Worm (Caenorhabditis elegans): ENCODE results near the gene fozi-1.

The fozi-1 gene

DNA sequence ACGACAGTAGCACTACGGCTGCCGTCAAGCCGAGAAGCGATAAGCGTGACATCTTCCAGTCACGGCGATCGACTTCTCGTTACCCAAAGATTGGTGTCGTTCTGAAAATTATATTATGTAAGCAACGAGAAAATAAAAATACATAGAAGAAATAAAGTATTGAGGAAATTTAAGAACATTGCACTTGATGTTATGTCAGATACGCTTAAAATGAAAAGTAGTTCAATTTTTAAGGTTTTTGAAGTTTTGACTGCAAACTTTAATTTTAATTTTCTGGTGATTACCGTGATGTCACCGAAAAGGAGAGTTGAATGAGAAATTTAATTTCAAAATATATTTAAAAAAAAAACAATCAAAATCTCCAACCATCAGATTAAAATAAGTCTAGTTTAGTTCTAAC, 62.8 kb downstream of the fozi-1 start, which contains the start of gene emb-9:
TSS of gene emb-9 (minus strand) at position 101 of the 400 bp plus-strand sequence.
- TF ChIP-seq Y22D7AL.16 (tag; optimal IDR thresholded peaks at IDR 0.05) (no peak), pha-4 (tag; optimal IDR thresholded peaks at IDR 0.05) (no peak), fax-1 (tag; optimal IDR thresholded peaks at IDR 0.05) (no peak), sox-2 (GFP tag; IDR thresholded peaks at IDR 0.05) (no peak), odd-2 (tag; optimal IDR thresholded peaks at IDR 0.05) (no peak), T23F11.4 (GFP tag; optimal IDR thresholded peaks at IDR 0.05) (no peak), mec-3 (tag; optimal IDR thresholded peaks at IDR 0.05; ENCODE audit: borderline replicate concordance) (no peak), ceh-19 (GFP tag; optimal IDR thresholded peaks at IDR 0.05) (no peak), hlh-15 (tag; optimal IDR thresholded peaks at IDR 0.05) (no peak), ceh-2 (tag; optimal IDR thresholded peaks at IDR 0.05) (no peak), tbx-2 (tag; optimal IDR thresholded peaks at IDR 0.05) (no peak), rnt-1 (tag; optimal IDR thresholded peaks at IDR 0.05) (no peak), pros-1 (tag; optimal IDR thresholded peaks at IDR 0.05) (no peak)

DNA sequence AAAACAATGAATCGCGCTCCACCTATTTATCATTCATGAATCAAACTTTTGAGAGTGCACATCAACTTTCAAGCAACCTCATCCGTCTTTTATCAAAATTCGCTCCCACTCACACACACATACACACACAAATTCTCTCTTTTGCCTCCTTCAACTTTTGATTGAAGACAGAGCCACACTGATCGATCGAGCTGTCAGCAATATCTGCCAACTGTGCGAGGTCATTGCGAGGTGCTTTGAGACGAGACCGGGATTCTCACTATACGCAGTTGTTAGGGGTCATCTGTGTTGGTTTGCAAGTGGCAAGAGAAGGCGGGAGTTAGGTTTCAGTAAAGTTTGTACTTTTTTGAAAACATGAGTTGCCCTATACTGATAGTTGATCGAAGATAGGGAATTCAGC, 64.5 kb downstream of the fozi-1 start:
- TF ChIP-seq nhr-11 (tag; optimal IDR thresholded peaks at IDR 0.05): no peak
- TF ChIP-seq mec-3 (tag; optimal IDR thresholded peaks at IDR 0.05; ENCODE audit: borderline replicate concordance): no peak
- no peak for TF ChIP-seq ceh-14 (tag; optimal IDR thresholded peaks at IDR 0.05)
- TF ChIP-seq nfya-1 (tag; optimal IDR thresholded peaks at IDR 0.05): no peak
- no peak for TF ChIP-seq zip-5 (tag; optimal IDR thresholded peaks at IDR 0.05)
- TF ChIP-seq hlh-15 (tag; optimal IDR thresholded peaks at IDR 0.05): no peak
- peak; percentile 1 for TF ChIP-seq ceh-18 (tag; optimal IDR thresholded peaks at IDR 0.05)
- no peak for TF ChIP-seq ref-2 (tag; optimal IDR thresholded peaks at IDR 0.05)
- TF ChIP-seq C38D4.7 (GFP tag; optimal IDR thresholded peaks at IDR 0.05): no peak
- peak; percentile 97 for TF ChIP-seq unc-55 (GFP tag; optimal IDR thresholded peaks at IDR 0.05)
- TF ChIP-seq ceh-31 (tag; optimal IDR thresholded peaks at IDR 0.05): no peak
- TF ChIP-seq C08G9.2 (tag; optimal IDR thresholded peaks at IDR 0.05): no peak
